Fruit fly (Drosophila melanogaster) whole organism, embryonic: ENCODE results near the gene EMC5.
A peak's percentile ranks its signal among the peaks of the same experiment; 100 is the strongest.

Source experiments
- Atf6 ChIP-seq: fragments of 200-800 bp; sonication (Bioruptor generic); IDR thresholded peaks from 2 replicates; pipeline ENCODE4 v1.3.6; 2022; ENCODE audit warnings: missing biosample characterization, missing genetic modification characterization
- C15 ChIP-seq: fragments of 200-800 bp; sonication (Bioruptor generic); IDR thresholded peaks from 3 replicates; pipeline ENCODE4 v1.3.6; 2022; ENCODE audit warnings: missing biosample characterization, missing genetic modification characterization
- CG1024 ChIP-seq: fragments of 200-800 bp; sonication (Bioruptor generic); IDR thresholded peaks from 2 replicates; pipeline ENCODE4 v1.3.6; 2022; ENCODE audit warnings: missing biosample characterization, missing genetic modification characterization
- CG12769 ChIP-seq: fragments of 200-800 bp; sonication (Bioruptor generic); optimal IDR thresholded peaks from 2 replicates; lab custom pipeline; 2019; ENCODE audit warnings: missing biosample characterization, mild to moderate bottlenecking, missing genetic modification characterization, moderate library complexity
- CG1647 ChIP-seq: fragments of 200-800 bp; sonication (Bioruptor generic); optimal IDR thresholded peaks from 3 replicates; lab custom pipeline; 2016; ENCODE audit warnings: missing biosample characterization, missing genetic modification characterization
- CG2678 ChIP-seq: fragments of 200-800 bp; sonication (Bioruptor generic); optimal IDR thresholded peaks from 3 replicates; lab custom pipeline; 2019; ENCODE audit warnings: missing biosample characterization, mild to moderate bottlenecking, missing genetic modification characterization, moderate library complexity
- CG2889 ChIP-seq: fragments of 200-800 bp; sonication (Bioruptor generic); IDR thresholded peaks from 3 replicates; pipeline ENCODE4 v1.3.6; 2022; ENCODE audit warnings: missing biosample characterization, missing genetic modification characterization
- CG3838 ChIP-seq: fragments of 200-800 bp; sonication (Bioruptor generic); optimal IDR thresholded peaks from 3 replicates; lab custom pipeline; 2016; ENCODE audit warnings: missing biosample characterization, missing genetic modification characterization
- CG4404 ChIP-seq: fragments of 200-800 bp; sonication (Bioruptor generic); IDR thresholded peaks from 2 replicates; pipeline ENCODE4 v1.3.6; 2022; ENCODE audit warnings: missing biosample characterization, missing genetic modification characterization
- CG4730 ChIP-seq: fragments of 200-800 bp; sonication (Bioruptor generic); IDR thresholded peaks from 2 replicates; pipeline ENCODE4 v1.3.6; 2022; ENCODE audit warnings: missing biosample characterization, missing genetic modification characterization
- CG4854 ChIP-seq: fragments of 200-800 bp; sonication (Bioruptor generic); optimal IDR thresholded peaks from 2 replicates; lab custom pipeline; 2016; ENCODE audit warnings: missing biosample characterization, missing genetic modification characterization, inconsistent platforms
- CG5953 ChIP-seq: fragments of 200-800 bp; sonication (Bioruptor generic); IDR thresholded peaks from 2 replicates; pipeline ENCODE4 v1.3.6; 2022; ENCODE audit warnings: missing biosample characterization, missing genetic modification characterization
- CG6254 ChIP-seq: fragments of 200-800 bp; sonication (Bioruptor generic); optimal IDR thresholded peaks from 3 replicates; lab custom pipeline; 2017; ENCODE audit warnings: mild to moderate bottlenecking, missing biosample characterization, missing genetic modification reagents, missing genetic modification characterization
- CG7556 ChIP-seq: fragments of 200-800 bp; sonication (Bioruptor generic); optimal IDR thresholded peaks from 2 replicates; lab custom pipeline; 2017; ENCODE audit warnings: missing biosample characterization, mild to moderate bottlenecking, missing genetic modification characterization
- CG7745 ChIP-seq: fragments of 200-800 bp; sonication (Bioruptor generic); optimal IDR thresholded peaks from 2 replicates; lab custom pipeline; 2018; ENCODE audit warnings: missing biosample characterization, mild to moderate bottlenecking, missing genetic modification characterization, moderate library complexity
- CG8281 ChIP-seq: fragments of 200-800 bp; sonication (Bioruptor generic); optimal IDR thresholded peaks from 2 replicates; lab custom pipeline; 2018; ENCODE audit warnings: missing biosample characterization, mild to moderate bottlenecking, missing genetic modification characterization, moderate library complexity
- CoRest ChIP-seq: fragments of 200-800 bp; sonication (Bioruptor generic); optimal IDR thresholded peaks from 3 replicates; lab custom pipeline; 2018; ENCODE audit warnings: missing biosample characterization, mild to moderate bottlenecking, missing genetic modification characterization, moderate library complexity
- Elba2 ChIP-seq: fragments of 200-800 bp; sonication (Bioruptor generic); optimal IDR thresholded peaks from 3 replicates; lab custom pipeline; 2016; ENCODE audit warnings: missing biosample characterization, missing genetic modification characterization
- GATAe ChIP-seq: fragments of 200-800 bp; sonication (Bioruptor generic); conservative IDR thresholded peaks from 2 replicates; pipeline ENCODE4 v1.3.6; 2022; ENCODE audit warnings: missing biosample characterization, missing genetic modification characterization
- Hey ChIP-seq: fragments of 200-800 bp; sonication (Bioruptor generic); optimal IDR thresholded peaks from 3 replicates; lab custom pipeline; 2018; ENCODE audit warnings: missing biosample characterization, mild to moderate bottlenecking, missing genetic modification characterization
- Hr3 ChIP-seq: fragments of 200-800 bp; sonication (Bioruptor generic); optimal IDR thresholded peaks from 3 replicates; lab custom pipeline; 2016; ENCODE audit warnings: missing biosample characterization, missing genetic modification characterization
- Hr78 ChIP-seq, 2 experiments: fragments of 200-800 bp in 1 of 2; fragments of >200 bp in 1 of 2; sonication (Bioruptor generic) in 1 of 2; optimal IDR thresholded peaks; 2 replicates each; lab custom pipeline; 2017 to 2019; ENCODE audit warnings: missing biosample characterization in 2 of 2, missing genetic modification characterization in 2 of 2, mild to moderate bottlenecking in 1 of 2, moderate library complexity in 1 of 2
- Mes4 ChIP-seq: fragments of 200-800 bp; sonication (Bioruptor generic); optimal IDR thresholded peaks from 2 replicates; lab custom pipeline; 2016; ENCODE audit warnings: missing biosample characterization, missing genetic modification characterization
- PHDP ChIP-seq: fragments of 200-800 bp; sonication (Bioruptor generic); optimal IDR thresholded peaks from 3 replicates; lab custom pipeline; 2018; ENCODE audit warnings: missing biosample characterization, mild to moderate bottlenecking, missing genetic modification characterization, moderate library complexity
- Rfx ChIP-seq: fragments of 200-800 bp; sonication (Bioruptor generic); IDR thresholded peaks from 2 replicates; pipeline ENCODE4 v1.3.6; 2022; ENCODE audit warnings: missing biosample characterization, missing genetic modification characterization
- Sin3A ChIP-seq: fragments of >200 bp; optimal IDR thresholded peaks from 2 replicates; lab custom pipeline; 2018
- Sox102F ChIP-seq: fragments of 200-800 bp; sonication (Bioruptor generic); optimal IDR thresholded peaks from 2 replicates; lab custom pipeline; 2018; ENCODE audit warnings: missing biosample characterization, mild to moderate bottlenecking, missing genetic modification characterization, moderate library complexity
- Sry-δ ChIP-seq: fragments of 200-800 bp; sonication (Bioruptor generic); optimal IDR thresholded peaks from 2 replicates; lab custom pipeline; 2016; ENCODE audit warnings: missing biosample characterization, missing genetic modification characterization
- Ssrp ChIP-seq: fragments of 200-800 bp; sonication (Bioruptor generic); optimal IDR thresholded peaks from 2 replicates; lab custom pipeline; 2018; ENCODE audit warnings: missing biosample characterization, mild to moderate bottlenecking, missing genetic modification characterization, moderate library complexity
- ara ChIP-seq: fragments of 200-800 bp; sonication (Bioruptor generic); IDR thresholded peaks from 2 replicates; pipeline ENCODE4 v1.3.6; 2022; ENCODE audit warnings: missing biosample characterization, missing genetic modification characterization
- bab2 ChIP-seq: fragments of 200-800 bp; sonication (Bioruptor generic); optimal IDR thresholded peaks from 2 replicates; lab custom pipeline; 2016; ENCODE audit warnings: missing biosample characterization, missing genetic modification characterization
- bsh ChIP-seq, 2 experiments: fragments of 200-800 bp; sonication (Bioruptor generic); optimal IDR thresholded peaks; 2 replicates each; lab custom pipeline; 2017 to 2018; ENCODE audit warnings: mild to moderate bottlenecking in 2 of 2, missing biosample characterization in 2 of 2, missing genetic modification characterization in 2 of 2, moderate library complexity in 1 of 2
- chinmo ChIP-seq: fragments of 200-800 bp; sonication (Bioruptor generic); IDR thresholded peaks from 4 replicates; pipeline ENCODE4 v1.3.6; 2022; ENCODE audit warnings: missing biosample characterization, missing genetic modification characterization; ENCODE audit not compliant: partially characterized antibody
- dysf ChIP-seq: fragments of 200-800 bp; sonication (Bioruptor generic); IDR thresholded peaks from 3 replicates; pipeline ENCODE4 v1.3.6; 2022; ENCODE audit warnings: missing biosample characterization, missing genetic modification characterization
- gce ChIP-seq: fragments of 200-800 bp; sonication (Bioruptor generic); IDR thresholded peaks from 3 replicates; pipeline ENCODE4 v1.3.6; 2022; ENCODE audit warnings: missing biosample characterization, missing genetic modification characterization
- kah ChIP-seq: fragments of 200-800 bp; sonication (Bioruptor generic); optimal IDR thresholded peaks from 2 replicates; lab custom pipeline; 2018; ENCODE audit warnings: missing biosample characterization, mild to moderate bottlenecking, missing genetic modification characterization
- maf-S ChIP-seq: fragments of 200-800 bp; sonication (Bioruptor generic); optimal IDR thresholded peaks from 2 replicates; lab custom pipeline; 2016; ENCODE audit warnings: missing biosample characterization, missing genetic modification characterization
- nerfin-2 ChIP-seq: fragments of 200-800 bp; sonication (Bioruptor generic); IDR thresholded peaks from 2 replicates; pipeline ENCODE4 v1.3.6; 2022; ENCODE audit warnings: missing biosample characterization, missing genetic modification characterization; ENCODE audit not compliant: partially characterized antibody
- org-1 ChIP-seq: fragments of 200-800 bp; sonication (Bioruptor generic); optimal IDR thresholded peaks from 2 replicates; lab custom pipeline; 2017; ENCODE audit warnings: missing biosample characterization, missing genetic modification characterization
- peb ChIP-seq: fragments of 200-800 bp; sonication (Bioruptor generic); IDR thresholded peaks from 2 replicates; pipeline ENCODE4 v1.3.6; 2022; ENCODE audit warnings: missing biosample characterization, missing genetic modification characterization
- pho ChIP-seq: fragments of 200-800 bp; sonication (Bioruptor generic); optimal IDR thresholded peaks from 2 replicates; lab custom pipeline; 2016; ENCODE audit warnings: missing biosample characterization, missing genetic modification characterization
- pros ChIP-seq: fragments of 200-800 bp; sonication (Bioruptor generic); optimal IDR thresholded peaks from 3 replicates; lab custom pipeline; 2019; ENCODE audit warnings: missing biosample characterization, mild to moderate bottlenecking, missing genetic modification characterization, moderate library complexity
- pum ChIP-seq: fragments of 200-800 bp; sonication (Bioruptor generic); optimal IDR thresholded peaks from 2 replicates; lab custom pipeline; 2016; ENCODE audit warnings: missing biosample characterization, missing genetic modification characterization
- repo ChIP-seq: fragments of 200-800 bp; sonication (Bioruptor generic); optimal IDR thresholded peaks from 2 replicates; lab custom pipeline; 2016; ENCODE audit warnings: missing biosample characterization, missing genetic modification characterization
- sens ChIP-seq: fragments of 200-800 bp; sonication (Bioruptor generic); peaks from one replicate; lab custom pipeline; 2016; ENCODE audit warnings: missing biosample characterization, missing genetic modification characterization
- so ChIP-seq: fragments of 200-800 bp; sonication (Bioruptor generic); IDR thresholded peaks from 3 replicates; pipeline ENCODE4 v1.3.6; 2022; ENCODE audit warnings: missing biosample characterization, missing genetic modification characterization
- sug ChIP-seq: fragments of 200-800 bp; optimal IDR thresholded peaks from 2 replicates; lab custom pipeline; 2019; ENCODE audit warnings: missing biosample characterization, mild to moderate bottlenecking, missing genetic modification characterization, moderate library complexity
- tll ChIP-seq, 2 experiments: fragments of 200-800 bp in 1 of 2; fragments of >200 bp in 1 of 2; sonication (Bioruptor generic) in 1 of 2; optimal IDR thresholded peaks; 2 replicates each; lab custom pipeline; 2017 to 2019; ENCODE audit warnings: missing biosample characterization in 2 of 2, missing genetic modification characterization in 2 of 2, mild to moderate bottlenecking in 1 of 2, moderate library complexity in 1 of 2
- trem ChIP-seq: fragments of 200-800 bp; optimal IDR thresholded peaks from 3 replicates; lab custom pipeline; 2019; ENCODE audit warnings: missing biosample characterization, mild to moderate bottlenecking, missing genetic modification characterization, moderate library complexity
- wor ChIP-seq: fragments of 200-800 bp; sonication (Bioruptor generic); IDR thresholded peaks from 2 replicates; pipeline ENCODE4 v1.3.6; 2022; ENCODE audit warnings: missing biosample characterization, missing genetic modification characterization
- zen ChIP-seq: fragments of 200-800 bp; sonication (Bioruptor generic); optimal IDR thresholded peaks from 3 replicates; lab custom pipeline; 2018; ENCODE audit warnings: missing biosample characterization, mild to moderate bottlenecking, missing genetic modification characterization, moderate library complexity

The EMC5 gene

DNA sequence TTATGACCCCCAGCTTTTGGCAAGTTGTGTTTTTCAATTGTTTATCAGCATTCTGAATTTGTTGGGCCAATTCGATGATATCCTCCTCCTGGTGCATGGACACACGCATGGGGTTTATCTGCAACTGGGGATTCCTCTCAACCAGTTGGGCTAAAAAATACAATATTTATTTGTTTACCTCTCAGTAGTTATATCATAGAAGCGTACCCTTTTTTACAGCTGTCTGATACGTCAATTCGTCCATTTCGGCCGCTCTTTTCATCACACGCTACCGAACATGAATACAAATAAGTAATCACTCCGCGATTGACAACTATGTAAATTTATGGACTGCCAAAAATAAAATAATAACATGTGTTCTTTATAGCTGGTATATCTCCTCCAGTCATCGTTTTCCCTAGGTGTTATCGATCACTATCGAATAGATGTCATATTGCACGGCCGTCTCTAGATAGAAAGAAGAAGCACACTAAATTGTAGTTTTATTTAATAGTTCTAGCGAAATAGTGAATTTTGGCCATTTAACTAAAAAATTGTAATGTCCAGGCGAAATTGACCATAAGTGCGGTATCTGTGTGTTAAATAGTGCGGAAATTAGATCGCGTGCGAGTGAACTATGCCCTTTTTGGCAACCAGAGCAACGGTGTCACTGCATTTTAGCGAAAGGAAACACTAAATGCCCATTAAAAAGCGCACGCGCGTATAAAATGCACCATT, 46.9 kb downstream of the EMC5 start, which contains the start of the genes mib2 and CG31800 (continued):
- no peak for TF ChIP-seq CG2678 (tag; lab: Kevin White, UChicago)
- peak; percentile 82; the same call in 2 of the 4 replicates for TF ChIP-seq chinmo (GFP tag; lab: Robert Waterston, UW)
- no peak for TF ChIP-seq Elba2 (GFP tag; lab: Kevin White, UChicago)
- no peak for TF ChIP-seq CG3838 (GFP tag; lab: Kevin White, UChicago)
- TF ChIP-seq CG1024: no peak
- TF ChIP-seq GATAe (GFP tag; lab: Robert Waterston, UW): no peak
- peak; percentile 38 for TF ChIP-seq sug (tag; lab: Kevin White, UChicago)
- no peak for TF ChIP-seq wor (GFP tag; lab: Robert Waterston, UW)
- no peak for TF ChIP-seq C15 (GFP tag; lab: Robert Waterston, UW)
- no peak for TF ChIP-seq CG4854 (GFP tag; lab: Kevin White, UChicago)
- TF ChIP-seq org-1 (GFP tag; lab: Kevin White, UChicago): no peak
- TF ChIP-seq maf-S (GFP tag; lab: Kevin White, UChicago): no peak
- TF ChIP-seq pum (GFP tag; lab: Kevin White, UChicago): no peak
- no peak for TF ChIP-seq kah (GFP tag; lab: Kevin White, UChicago)
- TF ChIP-seq CG7556 (GFP tag; lab: Kevin White, UChicago): no peak
- TF ChIP-seq Ssrp (tag; lab: Kevin White, UChicago): no peak
- no peak for TF ChIP-seq dysf (GFP tag; lab: Robert Waterston, UW)
- TF ChIP-seq ara (GFP tag; lab: Robert Waterston, UW): no peak
- TF ChIP-seq CG1647: no peak
- no peak for TF ChIP-seq Rfx (GFP tag; lab: Robert Waterston, UW)
- TF ChIP-seq PHDP (tag; lab: Kevin White, UChicago): no peak
- TF ChIP-seq CG8281: no peak
- TF ChIP-seq bab2 (GFP tag; lab: Kevin White, UChicago): no peak
- TF ChIP-seq bsh (GFP tag; optimal IDR thresholded peaks at IDR 0.05; lab: Kevin White, UChicago): no peak
- no peak for TF ChIP-seq pho
- TF ChIP-seq gce (GFP tag; lab: Robert Waterston, UW): no peak
- TF ChIP-seq nerfin-2 (GFP tag; lab: Robert Waterston, UW): peak; percentile 78
- TF ChIP-seq trem (tag; lab: Kevin White, UChicago): peak; percentile 58
- no peak for TF ChIP-seq pros
- no peak for TF ChIP-seq CG6254 (GFP tag; lab: Kevin White, UChicago)
- no peak for TF ChIP-seq CG4730 (GFP tag; lab: Robert Waterston, UW)
- peak; percentile 12 for TF ChIP-seq Sin3A (lab: Kevin White, UChicago)
- no peak for TF ChIP-seq Sox102F (GFP tag; lab: Kevin White, UChicago)
- no peak for TF ChIP-seq repo (GFP tag; lab: Kevin White, UChicago)
- no peak for TF ChIP-seq Hey (tag; lab: Kevin White, UChicago)
- TF ChIP-seq CG5953: no peak
- TF ChIP-seq Sry-δ (GFP tag; lab: Kevin White, UChicago): peak; percentile 93
- TF ChIP-seq sens (GFP tag; lab: Kevin White, UChicago): peak; percentile 55
- no peak for TF ChIP-seq Atf6 (GFP tag; lab: Robert Waterston, UW)
- no peak for TF ChIP-seq Hr78 (GFP tag; optimal IDR thresholded peaks at IDR 0.05; lab: Kevin White, UChicago)
- no peak for TF ChIP-seq CG7745 (tag; lab: Kevin White, UChicago)
- TF ChIP-seq peb (GFP tag; lab: Robert Waterston, UW): no peak
- TF ChIP-seq zen: no peak
- no peak for TF ChIP-seq CG2889 (GFP tag; lab: Robert Waterston, UW)
- TF ChIP-seq CoRest (tag; lab: Kevin White, UChicago): no peak
- no peak for TF ChIP-seq so (GFP tag; lab: Robert Waterston, UW)
- no peak for TF ChIP-seq Mes4 (GFP tag; lab: Kevin White, UChicago)
- TF ChIP-seq Hr3 (GFP tag; lab: Kevin White, UChicago): no peak
- TF ChIP-seq tll (GFP tag; optimal IDR thresholded peaks at IDR 0.05; lab: Kevin White, UChicago): no peak
- no peak for TF ChIP-seq CG4404 (GFP tag; lab: Robert Waterston, UW)
- TF ChIP-seq CG12769 (tag; lab: Kevin White, UChicago): no peak
